Fruit fly (Drosophila melanogaster) whole organism, embryonic: ENCODE results near the gene ghi.

Source experiments
- Asciz ChIP-seq: fragments of 200-800 bp; sonication (Bioruptor generic); optimal IDR thresholded peaks from 2 replicates; lab custom pipeline; 2017; ENCODE audit warnings: missing biosample characterization, mild to moderate bottlenecking, missing genetic modification characterization, missing genetic modification reagents
- Awh ChIP-seq: fragments of 200-800 bp; sonication (Bioruptor generic); IDR thresholded peaks from 2 replicates; pipeline ENCODE4, ENCODE4 v1.3.6; 2022; ENCODE audit warnings: missing biosample characterization, missing genetic modification characterization
- CG10321 ChIP-seq: fragments of 200-800 bp; sonication (Bioruptor generic); IDR thresholded peaks from 2 replicates; pipeline ENCODE4 v1.3.6; 2022; ENCODE audit warnings: missing biosample characterization, missing genetic modification characterization
- CG10543 ChIP-seq: fragments of 200-800 bp; sonication (Bioruptor generic); optimal IDR thresholded peaks from 3 replicates; lab custom pipeline; 2017; ENCODE audit warnings: missing biosample characterization, mild to moderate bottlenecking, missing genetic modification characterization, moderate library complexity
- CG11093 ChIP-seq: fragments of 200-800 bp; sonication (Bioruptor generic); IDR thresholded peaks from 3 replicates; pipeline ENCODE4 v1.3.6; 2022; ENCODE audit warnings: missing biosample characterization, missing genetic modification characterization
- CG12155 ChIP-seq: fragments of 200-800 bp; sonication (Bioruptor generic); optimal IDR thresholded peaks from 3 replicates; lab custom pipeline; 2016; ENCODE audit warnings: missing biosample characterization, missing genetic modification characterization
- CG12391 ChIP-seq: fragments of 200-800 bp; sonication (Bioruptor generic); optimal IDR thresholded peaks from 3 replicates; lab custom pipeline; 2018; ENCODE audit warnings: missing biosample characterization, mild to moderate bottlenecking, missing genetic modification characterization, moderate library complexity
- CG13624 ChIP-seq: fragments of 200-800 bp; sonication (Bioruptor generic); optimal IDR thresholded peaks from 2 replicates; lab custom pipeline; 2016; ENCODE audit warnings: missing biosample characterization, missing genetic modification characterization
- CG14710 ChIP-seq: fragments of 200-800 bp; sonication (Bioruptor generic); optimal IDR thresholded peaks from 3 replicates; lab custom pipeline; 2019; ENCODE audit warnings: missing biosample characterization, mild to moderate bottlenecking, missing genetic modification characterization, moderate library complexity
- CG15269 ChIP-seq: fragments of 200-800 bp; sonication (Bioruptor generic); optimal IDR thresholded peaks from 2 replicates; lab custom pipeline; 2018; ENCODE audit warnings: missing biosample characterization, mild to moderate bottlenecking, missing genetic modification characterization, moderate library complexity
- CG16815 ChIP-seq: fragments of 200-800 bp; sonication (Bioruptor generic); optimal IDR thresholded peaks from 3 replicates; lab custom pipeline; 2017; ENCODE audit warnings: missing biosample characterization, mild to moderate bottlenecking, missing genetic modification characterization
- CG30020 ChIP-seq: fragments of 200-800 bp; optimal IDR thresholded peaks from 2 replicates; lab custom pipeline; 2019; ENCODE audit warnings: missing biosample characterization, mild to moderate bottlenecking, missing genetic modification characterization, moderate library complexity
- CG31224 ChIP-seq: fragments of 200-800 bp; sonication (Bioruptor generic); IDR thresholded peaks from 2 replicates; pipeline ENCODE4 v1.3.6; 2022; ENCODE audit warnings: missing biosample characterization, missing genetic modification characterization
- CG3407 ChIP-seq: fragments of 200-800 bp; sonication (Bioruptor generic); optimal IDR thresholded peaks from 2 replicates; lab custom pipeline; 2018; ENCODE audit warnings: missing biosample characterization, mild to moderate bottlenecking, missing genetic modification characterization
- CG4328 ChIP-seq: fragments of 200-800 bp; sonication (Bioruptor generic); optimal IDR thresholded peaks from 3 replicates; lab custom pipeline; 2017; ENCODE audit warnings: missing biosample characterization, missing genetic modification reagents, missing genetic modification characterization
- CG4404 ChIP-seq: fragments of 200-800 bp; sonication (Bioruptor generic); IDR thresholded peaks from 2 replicates; pipeline ENCODE4 v1.3.6; 2022; ENCODE audit warnings: missing biosample characterization, missing genetic modification characterization
- CG6175 ChIP-seq: fragments of 200-800 bp; sonication (Bioruptor generic); IDR thresholded peaks from 3 replicates; pipeline ENCODE4 v1.3.6; 2022; ENCODE audit warnings: missing biosample characterization, missing genetic modification characterization
- CG6813 ChIP-seq: fragments of 200-800 bp; sonication (Bioruptor generic); optimal IDR thresholded peaks from 2 replicates; lab custom pipeline; 2017; ENCODE audit warnings: missing biosample characterization, missing genetic modification characterization, mild to moderate bottlenecking, moderate library complexity, missing genetic modification reagents
- CG7786 ChIP-seq: fragments of 200-800 bp; sonication (Bioruptor generic); optimal IDR thresholded peaks from 2 replicates; lab custom pipeline; 2016; ENCODE audit warnings: missing biosample characterization, missing genetic modification characterization
- CG9817 ChIP-seq: fragments of 200-800 bp; sonication (Bioruptor generic); optimal IDR thresholded peaks from 2 replicates; lab custom pipeline; 2018; ENCODE audit warnings: missing biosample characterization, mild to moderate bottlenecking, missing genetic modification characterization, moderate library complexity
- CkIIα-i1 ChIP-seq: fragments of 200-800 bp; sonication (Bioruptor generic); IDR thresholded peaks from 2 replicates; pipeline ENCODE4 v1.3.6; 2022; ENCODE audit warnings: missing biosample characterization, missing genetic modification characterization
- Dek ChIP-seq: fragments of 200-800 bp; sonication (Bioruptor generic); optimal IDR thresholded peaks from 3 replicates; lab custom pipeline; 2019; ENCODE audit warnings: missing biosample characterization, mild to moderate bottlenecking, missing genetic modification characterization, moderate library complexity
- ERR ChIP-seq: fragments of 200-800 bp; sonication (Bioruptor generic); optimal IDR thresholded peaks from 2 replicates; lab custom pipeline; 2016; ENCODE audit warnings: missing biosample characterization, missing genetic modification characterization
- Gsc ChIP-seq: fragments of 200-800 bp; sonication (Bioruptor generic); IDR thresholded peaks from 2 replicates; pipeline ENCODE4 v1.3.6; 2022; ENCODE audit warnings: missing biosample characterization, missing genetic modification characterization
- Lim3 ChIP-seq: fragments of 200-800 bp; sonication (Bioruptor generic); IDR thresholded peaks from 2 replicates; pipeline ENCODE4 v1.3.6; 2022; ENCODE audit warnings: missing biosample characterization, missing genetic modification characterization
- Meics ChIP-seq: fragments of 200-800 bp; sonication (Bioruptor generic); optimal IDR thresholded peaks from 2 replicates; lab custom pipeline; 2017; ENCODE audit warnings: missing biosample characterization, mild to moderate bottlenecking, missing genetic modification characterization
- Mes4 ChIP-seq: fragments of 200-800 bp; sonication (Bioruptor generic); optimal IDR thresholded peaks from 2 replicates; lab custom pipeline; 2016; ENCODE audit warnings: missing biosample characterization, missing genetic modification characterization
- Neu2 ChIP-seq: fragments of 200-800 bp; sonication (Bioruptor generic); optimal IDR thresholded peaks from 3 replicates; lab custom pipeline; 2016; ENCODE audit warnings: missing biosample characterization, missing genetic modification characterization, borderline replicate concordance
- Nf-YB ChIP-seq: fragments of 200-800 bp; sonication (Bioruptor generic); optimal IDR thresholded peaks from 3 replicates; lab custom pipeline; 2019; ENCODE audit warnings: missing biosample characterization, mild to moderate bottlenecking, missing genetic modification characterization, moderate library complexity
- ash1 ChIP-seq: fragments of 200-800 bp; sonication (Bioruptor generic); optimal IDR thresholded peaks from 2 replicates; lab custom pipeline; 2018; ENCODE audit warnings: missing biosample characterization, mild to moderate bottlenecking, missing genetic modification characterization
- az2 ChIP-seq: fragments of 200-800 bp; sonication (Bioruptor generic); optimal IDR thresholded peaks from 3 replicates; lab custom pipeline; 2016; ENCODE audit warnings: missing biosample characterization, missing genetic modification characterization
- bbx ChIP-seq: fragments of 200-800 bp; sonication (Bioruptor generic); IDR thresholded peaks from 2 replicates; pipeline ENCODE4 v1.3.6; 2022; ENCODE audit warnings: missing biosample characterization, missing genetic modification characterization; ENCODE audit not compliant: partially characterized antibody
- crol ChIP-seq: fragments of 200-800 bp; sonication (Bioruptor generic); IDR thresholded peaks from 2 replicates; pipeline ENCODE4 v1.3.6; 2022; ENCODE audit warnings: missing biosample characterization, missing genetic modification characterization
- crp ChIP-seq, 2 experiments: fragments of 200-800 bp; sonication (Bioruptor generic); optimal IDR thresholded peaks; 2 replicates in 1 of 2; 3 replicates in 1 of 2; lab custom pipeline; 2017; ENCODE audit warnings: missing biosample characterization in 2 of 2, missing genetic modification characterization in 2 of 2, mild to moderate bottlenecking in 1 of 2, moderate library complexity in 1 of 2
- dan ChIP-seq: fragments of 200-800 bp; sonication (Bioruptor generic); IDR thresholded peaks from 2 replicates; pipeline ENCODE4 v1.3.6; 2022; ENCODE audit warnings: missing biosample characterization, missing genetic modification characterization
- dimm ChIP-seq: fragments of 200-800 bp; sonication (Bioruptor generic); IDR thresholded peaks from 2 replicates; pipeline ENCODE4 v1.3.6; 2022; ENCODE audit warnings: missing biosample characterization, missing genetic modification characterization
- dysf ChIP-seq: fragments of 200-800 bp; sonication (Bioruptor generic); IDR thresholded peaks from 3 replicates; pipeline ENCODE4 v1.3.6; 2022; ENCODE audit warnings: missing biosample characterization, missing genetic modification characterization
- ems ChIP-seq: fragments of 200-800 bp; sonication (Bioruptor generic); optimal IDR thresholded peaks from 3 replicates; lab custom pipeline; 2016; ENCODE audit warnings: missing biosample characterization, missing genetic modification characterization
- gfzf ChIP-seq: fragments of 200-800 bp; sonication (Bioruptor generic); optimal IDR thresholded peaks from 2 replicates; lab custom pipeline; 2016; ENCODE audit warnings: missing biosample characterization, mild to moderate bottlenecking, missing genetic modification characterization, moderate library complexity
- gro ChIP-seq: fragments of 200-800 bp; sonication (Bioruptor generic); optimal IDR thresholded peaks from 2 replicates; lab custom pipeline; 2016; ENCODE audit warnings: missing biosample characterization, missing genetic modification characterization
- jigr1 ChIP-seq: fragments of 200-800 bp; sonication (Bioruptor generic); IDR thresholded peaks from 3 replicates; pipeline ENCODE4 v1.3.6; 2022; ENCODE audit warnings: missing biosample characterization, missing genetic modification characterization
- lola ChIP-seq, 3 experiments: fragments of >200 bp in 2 of 3; fragments of 200-800 bp in 1 of 3; sonication (Bioruptor generic) in 1 of 3; optimal IDR thresholded peaks; 2 replicates each; lab custom pipeline; 2017 to 2019; ENCODE audit warnings: missing biosample characterization in 3 of 3, missing genetic modification characterization in 3 of 3, mild to moderate bottlenecking in 1 of 3, moderate library complexity in 1 of 3
- pho ChIP-seq: fragments of 200-800 bp; sonication (Bioruptor generic); optimal IDR thresholded peaks from 2 replicates; lab custom pipeline; 2016; ENCODE audit warnings: missing biosample characterization, missing genetic modification characterization
- run ChIP-seq: fragments of 200-800 bp; sonication (Bioruptor generic); optimal IDR thresholded peaks from 3 replicates; lab custom pipeline; 2018; ENCODE audit warnings: missing biosample characterization, mild to moderate bottlenecking, missing genetic modification characterization
- salm ChIP-seq: fragments of 200-800 bp; sonication (Bioruptor generic); optimal IDR thresholded peaks from 2 replicates; lab custom pipeline; 2018; ENCODE audit warnings: missing biosample characterization, mild to moderate bottlenecking, missing genetic modification characterization
- tap ChIP-seq: fragments of 200-800 bp; optimal IDR thresholded peaks from 3 replicates; lab custom pipeline; 2019; ENCODE audit warnings: missing biosample characterization, mild to moderate bottlenecking, missing genetic modification characterization, moderate library complexity
- trem ChIP-seq: fragments of 200-800 bp; optimal IDR thresholded peaks from 3 replicates; lab custom pipeline; 2019; ENCODE audit warnings: missing biosample characterization, mild to moderate bottlenecking, missing genetic modification characterization, moderate library complexity
- tup ChIP-seq: fragments of 200-800 bp; sonication (Bioruptor generic); optimal IDR thresholded peaks from 2 replicates; lab custom pipeline; 2016; ENCODE audit warnings: missing biosample characterization, mild to moderate bottlenecking, missing genetic modification characterization, moderate library complexity
- usp ChIP-seq: fragments of >200 bp; optimal IDR thresholded peaks from 2 replicates; lab custom pipeline; 2017; ENCODE audit warnings: missing biosample characterization, missing genetic modification characterization
- wek ChIP-seq: fragments of 200-800 bp; sonication (Bioruptor generic); optimal IDR thresholded peaks from 3 replicates; lab custom pipeline; 2018; ENCODE audit warnings: missing biosample characterization, mild to moderate bottlenecking, missing genetic modification characterization, moderate library complexity
- zfh1 ChIP-seq: fragments of 200-800 bp; sonication (Bioruptor generic); IDR thresholded peaks from 3 replicates; pipeline ENCODE4 v1.3.6; 2022; ENCODE audit warnings: missing biosample characterization, missing genetic modification characterization

ghi gene

DNA sequence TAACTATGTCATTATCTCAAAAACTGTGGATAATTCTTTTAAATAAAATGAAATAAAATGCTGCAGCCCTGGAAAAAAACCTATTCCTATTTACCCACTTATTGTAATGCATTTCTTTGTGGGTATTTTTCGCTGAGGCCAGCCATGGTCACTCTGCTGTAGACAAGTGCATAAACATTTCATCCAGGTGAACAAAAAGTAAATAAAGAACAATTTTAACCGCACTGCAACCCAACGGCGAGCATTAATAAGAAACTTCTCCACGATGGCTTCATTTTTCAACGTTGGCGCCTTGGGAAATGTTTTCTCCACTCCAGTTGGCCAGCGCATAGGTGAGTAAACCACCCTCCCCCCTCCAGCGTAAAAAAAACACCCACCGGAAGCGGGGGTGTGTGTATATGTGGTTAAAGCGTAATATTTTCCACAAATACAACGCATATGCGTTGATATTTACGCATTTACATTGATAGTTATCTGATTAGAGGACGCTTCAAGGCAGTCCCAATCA lies 4.9 kb upstream of the ghi start, which contains the start of gene CG3529 (continued):
- TF ChIP-seq Dek (peak; percentile 39), run (tag; lab: Kevin White, UChicago) (no peak), CG10543 (GFP tag; lab: Kevin White, UChicago) (no peak), tup (no peak), gro (GFP tag; lab: Kevin White, UChicago) (no peak), Lim3 (GFP tag; lab: Robert Waterston, UW) (no peak), jigr1 (GFP tag; lab: Robert Waterston, UW) (no peak), CG4404 (GFP tag; lab: Robert Waterston, UW) (no peak), usp (no peak), wek (GFP tag; lab: Kevin White, UChicago) (no peak), CG14710 (peak; percentile 51), az2 (peak; percentile 10), dan (no peak), dysf (GFP tag; lab: Robert Waterston, UW) (no peak), CG6813 (GFP tag; lab: Kevin White, UChicago) (no peak), pho (GFP tag; lab: Kevin White, UChicago) (no peak), CG30020 (tag; lab: Kevin White, UChicago) (peak; percentile 31), Mes4 (GFP tag; lab: Kevin White, UChicago) (no peak), crol (GFP tag; lab: Robert Waterston, UW) (peak; percentile 89), Neu2 (GFP tag; lab: Kevin White, UChicago) (no peak), CG10321 (no peak), gfzf (GFP tag; lab: Kevin White, UChicago) (peak; percentile 92), CG4328 (peak; percentile 56), CG11093 (GFP tag; lab: Robert Waterston, UW) (no peak), Asciz (GFP tag; lab: Kevin White, UChicago) (peak; percentile 37), CG3407 (GFP tag; lab: Kevin White, UChicago) (no peak), dimm (no peak), Meics (GFP tag; lab: Kevin White, UChicago) (peak; percentile 59), CG12155 (GFP tag; lab: Kevin White, UChicago) (no peak), CkIIα-i1 (no peak), crp (GFP tag; optimal IDR thresholded peaks at IDR 0.05; lab: Kevin White, UChicago) (peak in 1 of 2 experiments; percentile 2), tap (no peak), CG6175 (GFP tag; lab: Robert Waterston, UW) (no peak), CG7786 (GFP tag; lab: Kevin White, UChicago) (peak; percentile 8), CG15269 (tag; lab: Kevin White, UChicago) (peak; percentile 1), Gsc (GFP tag; lab: Robert Waterston, UW) (no peak), CG31224 (no peak), ash1 (GFP tag; lab: Kevin White, UChicago) (no peak), CG9817 (tag; lab: Kevin White, UChicago) (peak; percentile 30), CG16815 (GFP tag; lab: Kevin White, UChicago) (no peak), Awh (GFP tag; lab: Robert Waterston, UW) (no peak), bbx (GFP tag; lab: Robert Waterston, UW) (0 out of 2 replicates have a peak, but pooled peaks have one; percentile 11), CG13624 (GFP tag; lab: Kevin White, UChicago) (peak; percentile 32), zfh1 (GFP tag; lab: Robert Waterston, UW) (no peak), lola (GFP tag; optimal IDR thresholded peaks at IDR 0.05; lab: Kevin White, UChicago) (peak in 1 of 3 experiments; percentile 1), ems (GFP tag; lab: Kevin White, UChicago) (peak; percentile 8), salm (no peak), CG12391 (tag; lab: Kevin White, UChicago) (peak; percentile 39), trem (tag; lab: Kevin White, UChicago) (peak; percentile 61), ERR (no peak), Nf-YB (GFP tag; lab: Kevin White, UChicago) (no peak)
